Worm (Caenorhabditis elegans): Measurements from ENCODE around the gene fbxb-50.

DNA sequence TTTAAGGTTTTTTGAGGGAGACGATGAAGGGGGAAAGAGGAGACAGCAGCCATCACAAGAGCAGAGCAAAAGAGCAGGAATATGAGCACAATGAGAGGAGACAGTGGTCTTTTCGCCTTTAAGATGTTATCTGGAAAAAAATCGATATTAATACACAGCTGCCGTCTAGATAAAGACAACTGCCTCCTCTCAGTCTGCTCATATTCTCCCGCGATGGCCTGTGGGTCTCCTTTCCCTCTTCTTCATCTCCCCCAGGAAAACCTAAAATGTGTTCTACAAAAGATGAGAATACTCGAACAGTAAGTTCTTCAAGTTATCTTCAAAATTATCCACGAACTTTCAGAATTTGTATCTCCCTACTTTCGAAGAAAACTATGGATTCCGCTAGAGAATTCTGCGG is 5.7 kb upstream of the fbxb-50 start, which contains the start of the genes fbxb-52 and fbxb-51:
- TF ChIP-seq him-1 (tag; optimal IDR thresholded peaks at IDR 0.05) (no peak), dao-5 (tag; optimal IDR thresholded peaks at IDR 0.05) (no peak)

Measured in whole organism, L4/young adult.